Worm (Caenorhabditis elegans) whole organism, midembryonic: Measurements from ENCODE around the gene Y44A6D.3.

ENCODE experiments used
- cog-1 ChIP-seq: sonication (generic microtip); optimal IDR thresholded peaks from 2 replicates; lab custom pipeline; 2016; ENCODE audit warnings: missing genetic modification characterization, missing compliant biosample characterization
- flt-1 ChIP-seq: fragments of 200-800 bp; sonication (Bioruptor generic); IDR thresholded peaks from 2 replicates; pipeline ENCODE4 v1.3.6; 2022; ENCODE audit warnings: missing genetic modification characterization, missing compliant biosample characterization
- klf-2 ChIP-seq: fragments of 200-800 bp; sonication (Bioruptor generic); conservative IDR thresholded peaks from 2 replicates; pipeline ENCODE4 v1.3.6; 2022; ENCODE audit warnings: missing genetic modification reagents, missing genetic modification characterization, missing compliant biosample characterization
- med-1 ChIP-seq: sonication (generic microtip); optimal IDR thresholded peaks from 2 replicates; lab custom pipeline; 2017; ENCODE audit warnings: missing genetic modification characterization, mild to moderate bottlenecking, missing compliant biosample characterization, antibody characterized with exemption, missing genetic modification reagents; ENCODE audit not compliant: insufficient read depth
- ref-1 ChIP-seq: fragments of 200-800 bp; sonication (Bioruptor generic); conservative IDR thresholded peaks from 2 replicates; pipeline ENCODE4 v1.3.6; 2022; ENCODE audit warnings: missing genetic modification reagents, missing genetic modification characterization, missing compliant biosample characterization
- tab-1 ChIP-seq: fragments of 200-800 bp; sonication (Bioruptor generic); IDR thresholded peaks from 2 replicates; pipeline ENCODE4 v1.3.6; 2022; ENCODE audit warnings: missing genetic modification characterization, missing compliant biosample characterization
- ztf-23 ChIP-seq: fragments of 200-800 bp; sonication (Bioruptor generic); IDR thresholded peaks from 2 replicates; pipeline ENCODE4 v1.3.6; 2022; ENCODE audit warnings: missing genetic modification reagents, missing genetic modification characterization, missing compliant biosample characterization
- ztf-29 ChIP-seq: fragments of 200-800 bp; sonication (Bioruptor generic); IDR thresholded peaks from 2 replicates; pipeline ENCODE4 v1.3.6; 2022; ENCODE audit warnings: missing genetic modification reagents, missing genetic modification characterization, missing compliant biosample characterization

Gene Y44A6D.3

DNA sequence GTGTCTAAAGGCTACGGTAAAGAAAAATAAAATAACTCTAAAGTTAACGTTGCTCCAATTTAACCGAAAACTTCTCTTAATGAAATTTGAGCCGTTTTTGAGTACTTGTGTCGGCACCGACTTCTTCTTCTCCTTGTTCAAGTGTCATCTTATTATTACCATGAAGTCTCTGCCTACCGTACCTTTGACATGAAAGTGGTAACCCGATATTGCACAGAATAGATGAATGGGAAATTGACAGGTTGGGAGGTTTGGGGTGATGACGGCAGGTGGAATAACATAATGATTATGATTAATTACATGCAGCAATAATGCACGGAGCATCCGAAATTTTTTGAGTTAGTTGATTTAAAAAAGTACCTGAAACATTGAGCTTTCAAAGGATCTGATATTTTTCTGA is 45.4 kb downstream of the Y44A6D.3 start:
- TF ChIP-seq tab-1 (GFP tag; lab: Robert Waterston, UW) = no peak
- TF ChIP-seq ztf-23 (GFP tag; lab: Robert Waterston, UW) = no peak
- no peak for TF ChIP-seq med-1 (GFP tag; lab: Kevin White, UChicago)

DNA sequence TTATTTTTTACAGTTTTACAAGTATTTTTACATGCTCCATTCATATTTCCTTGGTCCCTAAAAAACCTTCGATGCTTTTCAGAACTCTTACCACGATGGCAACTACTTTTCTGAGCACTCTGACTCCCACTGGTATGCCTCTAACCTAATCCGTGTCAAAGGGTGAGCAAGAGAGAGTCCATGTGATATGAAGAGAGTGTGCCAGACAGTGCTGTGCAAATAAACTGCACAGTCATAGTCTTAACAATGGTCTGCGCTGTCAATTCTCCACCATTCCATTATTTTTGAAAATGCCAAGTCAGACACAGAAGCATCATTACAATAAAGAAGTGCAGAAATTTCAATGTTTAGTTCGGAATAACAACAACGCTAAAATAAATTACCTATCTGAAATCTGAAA is 46.9 kb downstream of the Y44A6D.3 start:
- TF ChIP-seq ztf-23 (GFP tag; lab: Robert Waterston, UW) (no peak), cog-1 (tag; lab: Kevin White, UChicago) (no peak), ztf-29 (GFP tag; lab: Robert Waterston, UW) (no peak), tab-1 (GFP tag; lab: Robert Waterston, UW) (no peak), med-1 (GFP tag; lab: Kevin White, UChicago) (no peak), ref-1 (GFP tag; lab: Robert Waterston, UW) (no peak), klf-2 (GFP tag; lab: Robert Waterston, UW) (no peak), flt-1 (GFP tag; lab: Robert Waterston, UW) (no peak)

DNA sequence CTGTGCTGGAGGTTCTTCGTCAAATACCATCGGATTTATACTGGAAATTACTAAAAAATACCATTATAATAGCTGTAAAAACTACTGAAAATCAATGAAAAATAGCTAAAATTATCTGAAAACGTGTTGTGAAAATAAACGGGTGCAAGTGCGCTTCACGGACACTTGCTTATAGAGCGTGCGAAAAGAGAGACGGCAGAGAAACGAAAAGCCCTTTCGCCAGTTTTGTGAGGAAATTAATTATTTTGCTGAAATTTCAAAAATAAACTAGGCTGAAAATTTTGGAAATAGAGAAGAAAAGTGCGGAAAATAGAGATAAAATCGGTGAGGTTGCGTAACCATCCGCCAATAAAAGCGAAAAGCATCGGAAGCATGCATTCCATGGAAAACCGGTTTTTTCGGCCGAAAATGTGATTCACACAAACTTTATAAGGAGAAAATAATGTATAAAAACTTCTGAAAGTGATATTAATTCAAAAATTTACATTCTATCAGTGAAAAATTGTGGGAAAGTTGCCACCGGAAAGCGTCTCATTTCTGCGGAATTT is 47.9 kb downstream of the Y44A6D.3 start, which contains the start of gene dnj-25:
TSS of gene dnj-25 (minus strand) at position 57 of the 548 bp plus-strand sequence.
- TF ChIP-seq ztf-23 (GFP tag; lab: Robert Waterston, UW) = no peak
